Worm (Caenorhabditis elegans): ENCODE data around the gene ZK899.3.

Gene ZK899.3

ce11 chrX:9465722-9466132 is 12.8 kb downstream of the ZK899.3 start (continued):
- peak; percentile 99 for TF ChIP-seq ztf-4 (tag; optimal IDR thresholded peaks at IDR 0.05)
- TF ChIP-seq fos-1 (tag; optimal IDR thresholded peaks at IDR 0.05), result peak; percentile 99
- peak; percentile 100 for TF ChIP-seq nhr-47 (tag; optimal IDR thresholded peaks at IDR 0.05)
- TF ChIP-seq efl-1 (optimal IDR thresholded peaks at IDR 0.05), result peak; percentile 84 to 88
- TF ChIP-seq efl-1 (GFP tag; optimal IDR thresholded peaks at IDR 0.05 in 1 of 2), result peak; percentile 54 to 97
- TF ChIP-seq sup-37 (GFP tag; optimal IDR thresholded peaks at IDR 0.05), result peak; percentile 94
- TF ChIP-seq nhr-84 (tag; optimal IDR thresholded peaks at IDR 0.05), result peak; percentile 87
- TF ChIP-seq ets-5 (GFP tag; IDR thresholded peaks at IDR 0.05), result no peak
- peak; percentile 100 for TF ChIP-seq nhr-76 (tag; optimal IDR thresholded peaks at IDR 0.05)
- peak; percentile 44 for TF ChIP-seq ceh-63 (GFP tag; optimal IDR thresholded peaks at IDR 0.05)
- peak; percentile 100 for TF ChIP-seq mep-1 (tag; optimal IDR thresholded peaks at IDR 0.05)
- peak; percentile 100 for TF ChIP-seq irx-1 (tag; optimal IDR thresholded peaks at IDR 0.05)
- TF ChIP-seq sox-4 (tag; optimal IDR thresholded peaks at IDR 0.05), result peak; percentile 100
- TF ChIP-seq nhr-85 (tag), result peak; percentile 99
- peak; percentile 22 for TF ChIP-seq Y116A8C.19 (tag; optimal IDR thresholded peaks at IDR 0.05; ENCODE audit: borderline replicate concordance)
- no peak for TF ChIP-seq hlh-17 (GFP tag; optimal IDR thresholded peaks at IDR 0.05; ENCODE audit: borderline replicate concordance)
- peak; percentile 99 for TF ChIP-seq lin-13 (GFP tag; optimal IDR thresholded peaks at IDR 0.05)
- peak; percentile 50 for TF ChIP-seq unc-130 (tag; optimal IDR thresholded peaks at IDR 0.05)
- peak; percentile 100 for TF ChIP-seq nhr-11 (tag; optimal IDR thresholded peaks at IDR 0.05)
- TF ChIP-seq mab-9 (GFP tag; IDR thresholded peaks at IDR 0.05), result peak; percentile 97
- peak; percentile 61 for TF ChIP-seq blmp-1 (tag; optimal IDR thresholded peaks at IDR 0.05)
- TF ChIP-seq nhr-237 (tag; optimal IDR thresholded peaks at IDR 0.05), result peak; percentile 100
- TF ChIP-seq nhr-19 (GFP tag; conservative IDR thresholded peaks at IDR 0.05), result peak; percentile 98
- peak; percentile 93 for TF ChIP-seq egl-27 (tag; optimal IDR thresholded peaks at IDR 0.05)
- peak; percentile 99 for TF ChIP-seq C16A3.4 (tag; optimal IDR thresholded peaks at IDR 0.05)
- TF ChIP-seq unc-98 (GFP tag; IDR thresholded peaks at IDR 0.05), result peak; percentile 91
- peak; percentile 100 for TF ChIP-seq nhr-90 (tag; optimal IDR thresholded peaks at IDR 0.05; ENCODE audit: poor library complexity)
- TF ChIP-seq ceh-90 (tag; optimal IDR thresholded peaks at IDR 0.05), result peak; percentile 48
- TF ChIP-seq fkh-4 (tag; optimal IDR thresholded peaks at IDR 0.05; ENCODE audit: borderline replicate concordance), result peak; percentile 96
- peak; percentile 93 for TF ChIP-seq unc-30 (tag; optimal IDR thresholded peaks at IDR 0.05)
- TF ChIP-seq sptf-1 (tag; optimal IDR thresholded peaks at IDR 0.05), result no peak
- TF ChIP-seq xbp-1 (tag; optimal IDR thresholded peaks at IDR 0.05), result peak; percentile 98
- peak; percentile 98 for TF ChIP-seq rnt-1 (tag; optimal IDR thresholded peaks at IDR 0.05)
- TF ChIP-seq pqm-1 (tag; optimal IDR thresholded peaks at IDR 0.05), result peak; percentile 91
- peak; percentile 92 for TF ChIP-seq isw-1 (GFP tag; IDR thresholded peaks at IDR 0.05)
- TF ChIP-seq unc-62 (GFP tag; optimal IDR thresholded peaks at IDR 0.05), result no peak
- TF ChIP-seq mef-2 (tag; optimal IDR thresholded peaks at IDR 0.05), result peak; percentile 66
- peak; percentile 99 for TF ChIP-seq egl-13 (tag; optimal IDR thresholded peaks at IDR 0.05)
- peak; percentile 44 to 71 (median 64) for TF ChIP-seq dpl-1 (GFP tag; optimal IDR thresholded peaks at IDR 0.05)
- TF ChIP-seq jun-1 (tag; optimal IDR thresholded peaks at IDR 0.05), result peak; percentile 100
- peak; percentile 68 to 93 for TF ChIP-seq lin-35 (GFP tag; optimal IDR thresholded peaks at IDR 0.05)
- TF ChIP-seq ama-1 (optimal IDR thresholded peaks at IDR 0.05), result no peak
- TF ChIP-seq ceh-82 (tag; optimal IDR thresholded peaks at IDR 0.05), result peak; percentile 97 to 99 (median 99)
- peak; percentile 96 for TF ChIP-seq elt-2 (tag; optimal IDR thresholded peaks at IDR 0.05)
- TF ChIP-seq nhr-20 (tag; optimal IDR thresholded peaks at IDR 0.05), result peak; percentile 99
- peak; percentile 71 for TF ChIP-seq vab-15 (tag; optimal IDR thresholded peaks at IDR 0.05)
- TF ChIP-seq skn-1 (tag; optimal IDR thresholded peaks at IDR 0.05), result peak; percentile 99
- TF ChIP-seq pag-3 (tag; optimal IDR thresholded peaks at IDR 0.05; ENCODE audit: borderline replicate concordance, insufficient read depth), result peak; percentile 17
- peak; percentile 99 for TF ChIP-seq hpl-2 (GFP tag; optimal IDR thresholded peaks at IDR 0.05)
- TF ChIP-seq mdl-1 (tag; optimal IDR thresholded peaks at IDR 0.05), result peak; percentile 71 to 90
- peak; percentile 98 for TF ChIP-seq lin-14 (GFP tag; optimal IDR thresholded peaks at IDR 0.05)
- peak; percentile 95 for TF ChIP-seq unc-86 (tag; optimal IDR thresholded peaks at IDR 0.05)
- peak; percentile 99 for TF ChIP-seq aly-2 (tag; optimal IDR thresholded peaks at IDR 0.05)

All from whole organism, L1 larva.